Fruit fly (Drosophila melanogaster) whole organism: ENCODE results near the gene Wsck.

Experiments
- Dll ChIP-seq: fragments of >200 bp; optimal IDR thresholded peaks from 2 replicates; lab custom pipeline; 2017
- EcR ChIP-seq, 2 experiments: fragments of >200 bp; optimal IDR thresholded peaks; 2 replicates each; lab custom pipeline; 2017; ENCODE audit warnings: missing biosample characterization in 2 of 2, missing genetic modification characterization in 2 of 2, missing genetic modification reagents in 2 of 2
- psq ChIP-seq: fragments of >200 bp; optimal IDR thresholded peaks from 2 replicates; lab custom pipeline; 2017
- usp ChIP-seq: fragments of >200 bp; optimal IDR thresholded peaks from 2 replicates; lab custom pipeline; 2017; ENCODE audit warnings: missing biosample characterization, missing genetic modification characterization, mixed read lengths

dm6 chr3R:24663044-24663443 is 33.2 kb upstream of the Wsck start:
- TF ChIP-seq usp (GFP tag; lab: Kevin White, UChicago) (no peak), psq (no peak), Dll (lab: Kevin White, UChicago) (no peak), EcR (GFP tag; optimal IDR thresholded peaks at IDR 0.05; lab: Kevin White, UChicago) (no peak)
